Fruit fly (Drosophila melanogaster): ENCODE measurements around the gene CG15580.
A peak's percentile ranks its signal among the peaks of the same experiment; 100 is the strongest.

dm6 chr3R:6025227-6025626 lies 32.1 kb downstream of the CG15580 start:
- no peak for TF ChIP-seq Hr96 (GFP tag; optimal IDR thresholded peaks at IDR 0.05)
- no peak for TF ChIP-seq CG5204 (GFP tag; optimal IDR thresholded peaks at IDR 0.05)
- no peak for TF ChIP-seq cic (GFP tag; optimal IDR thresholded peaks at IDR 0.05)
- no peak for TF ChIP-seq Clk (GFP tag; optimal IDR thresholded peaks at IDR 0.05)
- no peak for TF ChIP-seq Mnt (GFP tag; optimal IDR thresholded peaks at IDR 0.05)
- TF ChIP-seq kay (GFP tag; ENCODE audit: borderline replicate concordance), result peak; percentile 51
- no peak for TF ChIP-seq CG1620 (GFP tag; optimal IDR thresholded peaks at IDR 0.05)
- TF ChIP-seq CG14711 (tag; optimal IDR thresholded peaks at IDR 0.05), result no peak
- TF ChIP-seq CG7101 (tag; optimal IDR thresholded peaks at IDR 0.05), result no peak
- TF ChIP-seq CG7045 (GFP tag; optimal IDR thresholded peaks at IDR 0.05), result no peak
- no peak for TF ChIP-seq ovo (GFP tag; optimal IDR thresholded peaks at IDR 0.05)
